Fruit fly (Drosophila melanogaster) whole organism, embryonic: ENCODE data around the gene CG43293.

Experiments used
- Atf-2 ChIP-seq: fragments of 200-800 bp; sonication (Bioruptor generic); optimal IDR thresholded peaks from 2 replicates; lab custom pipeline; 2016; ENCODE audit warnings: missing biosample characterization, missing genetic modification characterization
- CG1024 ChIP-seq: fragments of 200-800 bp; sonication (Bioruptor generic); IDR thresholded peaks from 2 replicates; pipeline ENCODE4 v1.3.6; 2022; ENCODE audit warnings: missing biosample characterization, missing genetic modification characterization
- CG10543 ChIP-seq: fragments of 200-800 bp; sonication (Bioruptor generic); optimal IDR thresholded peaks from 3 replicates; lab custom pipeline; 2017; ENCODE audit warnings: missing biosample characterization, mild to moderate bottlenecking, missing genetic modification characterization, moderate library complexity
- CG10979 ChIP-seq: fragments of 200-800 bp; sonication (Bioruptor generic); optimal IDR thresholded peaks from 2 replicates; lab custom pipeline; 2018; ENCODE audit warnings: missing biosample characterization, mild to moderate bottlenecking, missing genetic modification characterization, moderate library complexity
- CG11085 ChIP-seq: fragments of 200-800 bp; sonication (Bioruptor generic); IDR thresholded peaks from 2 replicates; pipeline ENCODE4 v1.3.6; 2022; ENCODE audit warnings: missing biosample characterization, missing genetic modification characterization
- CG13424 ChIP-seq: fragments of 200-800 bp; sonication (Bioruptor generic); optimal IDR thresholded peaks from 2 replicates; lab custom pipeline; 2019; ENCODE audit warnings: missing biosample characterization, mild to moderate bottlenecking, missing genetic modification characterization, moderate library complexity
- CG2116 ChIP-seq: fragments of 200-800 bp; sonication (Bioruptor generic); optimal IDR thresholded peaks from 3 replicates; lab custom pipeline; 2018; ENCODE audit warnings: missing biosample characterization, mild to moderate bottlenecking, missing genetic modification characterization
- CG2678 ChIP-seq: fragments of 200-800 bp; sonication (Bioruptor generic); optimal IDR thresholded peaks from 3 replicates; lab custom pipeline; 2019; ENCODE audit warnings: missing biosample characterization, mild to moderate bottlenecking, missing genetic modification characterization, moderate library complexity
- CG30020 ChIP-seq: fragments of 200-800 bp; optimal IDR thresholded peaks from 2 replicates; lab custom pipeline; 2019; ENCODE audit warnings: missing biosample characterization, mild to moderate bottlenecking, missing genetic modification characterization, moderate library complexity
- CG30431 ChIP-seq: fragments of 200-800 bp; sonication (Bioruptor generic); optimal IDR thresholded peaks from 2 replicates; lab custom pipeline; 2017; ENCODE audit warnings: missing biosample characterization, missing genetic modification characterization
- CG3281 ChIP-seq: fragments of 200-800 bp; sonication (Bioruptor generic); optimal IDR thresholded peaks from 3 replicates; lab custom pipeline; 2017; ENCODE audit warnings: missing biosample characterization, mild to moderate bottlenecking, missing genetic modification characterization
- CG3407 ChIP-seq: fragments of 200-800 bp; sonication (Bioruptor generic); optimal IDR thresholded peaks from 2 replicates; lab custom pipeline; 2018; ENCODE audit warnings: missing biosample characterization, mild to moderate bottlenecking, missing genetic modification characterization
- CG3995 ChIP-seq: fragments of 200-800 bp; sonication (Bioruptor generic); optimal IDR thresholded peaks from 3 replicates; lab custom pipeline; 2016; ENCODE audit warnings: missing biosample characterization, missing genetic modification characterization
- CG5245 ChIP-seq: fragments of 200-800 bp; sonication (Bioruptor generic); optimal IDR thresholded peaks from 3 replicates; lab custom pipeline; 2016; ENCODE audit warnings: missing biosample characterization, missing genetic modification characterization
- CG6254 ChIP-seq: fragments of 200-800 bp; sonication (Bioruptor generic); optimal IDR thresholded peaks from 3 replicates; lab custom pipeline; 2017; ENCODE audit warnings: mild to moderate bottlenecking, missing biosample characterization, missing genetic modification reagents, missing genetic modification characterization
- CG7357 ChIP-seq: fragments of 200-800 bp; sonication (Bioruptor generic); IDR thresholded peaks from 3 replicates; pipeline ENCODE4 v1.3.6; 2022; ENCODE audit warnings: missing biosample characterization, missing genetic modification characterization
- CG8765 ChIP-seq: fragments of 200-800 bp; sonication (Bioruptor generic); IDR thresholded peaks from 2 replicates; pipeline ENCODE4 v1.3.6; 2022; ENCODE audit warnings: missing biosample characterization, missing genetic modification characterization
- CG9215 ChIP-seq: fragments of 200-800 bp; sonication (Bioruptor generic); IDR thresholded peaks from 2 replicates; pipeline ENCODE4 v1.3.6; 2022; ENCODE audit warnings: missing biosample characterization, missing genetic modification characterization
- CG9932 ChIP-seq: fragments of 200-800 bp; sonication (Bioruptor generic); IDR thresholded peaks from 2 replicates; pipeline ENCODE4 v1.3.6; 2022; ENCODE audit warnings: missing biosample characterization, missing genetic modification characterization
- Camta ChIP-seq: fragments of 200-800 bp; sonication (Bioruptor generic); optimal IDR thresholded peaks from 2 replicates; lab custom pipeline; 2016; ENCODE audit warnings: missing biosample characterization, missing genetic modification characterization
- E2f1 ChIP-seq: fragments of 200-800 bp; sonication (Bioruptor generic); IDR thresholded peaks from 2 replicates; pipeline ENCODE4 v1.3.6; 2022; ENCODE audit warnings: missing biosample characterization, missing genetic modification characterization
- Gug ChIP-seq: fragments of 200-800 bp; sonication (Bioruptor generic); IDR thresholded peaks from 4 replicates; pipeline ENCODE4 v1.3.6; 2022; ENCODE audit warnings: missing biosample characterization, missing genetic modification characterization
- H2.0 ChIP-seq: fragments of 200-800 bp; sonication (Bioruptor generic); IDR thresholded peaks from 2 replicates; pipeline ENCODE4 v1.3.6; 2022; ENCODE audit warnings: missing biosample characterization, missing genetic modification characterization
- HHEX ChIP-seq: fragments of 200-800 bp; sonication (Bioruptor generic); optimal IDR thresholded peaks from 3 replicates; lab custom pipeline; 2017; ENCODE audit warnings: missing biosample characterization, mild to moderate bottlenecking, missing genetic modification characterization, missing genetic modification reagents
- Lhr ChIP-seq: fragments of 200-800 bp; sonication (Bioruptor generic); optimal IDR thresholded peaks from 3 replicates; lab custom pipeline; 2017; ENCODE audit warnings: mild to moderate bottlenecking, missing biosample characterization, missing genetic modification reagents, missing genetic modification characterization
- NfI ChIP-seq: fragments of 200-800 bp; sonication (Bioruptor generic); optimal IDR thresholded peaks from 3 replicates; lab custom pipeline; 2018; ENCODE audit warnings: missing biosample characterization, mild to moderate bottlenecking, missing genetic modification characterization, moderate library complexity
- Oaz ChIP-seq: fragments of 200-800 bp; sonication (Bioruptor generic); IDR thresholded peaks from 2 replicates; pipeline ENCODE4 v1.3.6; 2022; ENCODE audit warnings: missing biosample characterization, missing genetic modification characterization
- Sox102F ChIP-seq: fragments of 200-800 bp; sonication (Bioruptor generic); optimal IDR thresholded peaks from 2 replicates; lab custom pipeline; 2018; ENCODE audit warnings: missing biosample characterization, mild to moderate bottlenecking, missing genetic modification characterization, moderate library complexity
- Vsx1 ChIP-seq: fragments of 200-800 bp; sonication (Bioruptor generic); optimal IDR thresholded peaks from 2 replicates; lab custom pipeline; 2017; ENCODE audit warnings: missing biosample characterization, mild to moderate bottlenecking, missing genetic modification characterization, missing genetic modification reagents
- Xbp1 ChIP-seq: fragments of 200-800 bp; sonication (Bioruptor generic); optimal IDR thresholded peaks from 3 replicates; lab custom pipeline; 2016; ENCODE audit warnings: missing biosample characterization, mild to moderate bottlenecking, missing genetic modification characterization
- az2 ChIP-seq: fragments of 200-800 bp; sonication (Bioruptor generic); optimal IDR thresholded peaks from 3 replicates; lab custom pipeline; 2016; ENCODE audit warnings: missing biosample characterization, missing genetic modification characterization
- chm ChIP-seq: fragments of 200-800 bp; sonication (Bioruptor generic); IDR thresholded peaks from 2 replicates; pipeline ENCODE4 v1.3.6; 2022; ENCODE audit warnings: missing biosample characterization, missing genetic modification characterization
- ci ChIP-seq: fragments of 200-800 bp; sonication (Bioruptor generic); IDR thresholded peaks from 3 replicates; pipeline ENCODE4 v1.3.6; 2022; ENCODE audit warnings: missing biosample characterization, missing genetic modification characterization
- corto ChIP-seq: fragments of 200-800 bp; sonication (Bioruptor generic); optimal IDR thresholded peaks from 2 replicates; lab custom pipeline; 2016; ENCODE audit warnings: missing biosample characterization, mild to moderate bottlenecking, missing genetic modification characterization, moderate library complexity
- croc ChIP-seq: fragments of 200-800 bp; sonication (Bioruptor generic); conservative IDR thresholded peaks from 3 replicates; pipeline ENCODE4 v1.3.6; 2022; ENCODE audit warnings: missing biosample characterization, missing genetic modification characterization
- crp ChIP-seq, 2 experiments: fragments of 200-800 bp; sonication (Bioruptor generic); optimal IDR thresholded peaks; 2 replicates in 1 of 2; 3 replicates in 1 of 2; lab custom pipeline; 2017; ENCODE audit warnings: missing biosample characterization in 2 of 2, missing genetic modification characterization in 2 of 2, mild to moderate bottlenecking in 1 of 2, moderate library complexity in 1 of 2
- dmrt11E ChIP-seq: fragments of 200-800 bp; sonication (Bioruptor generic); optimal IDR thresholded peaks from 3 replicates; lab custom pipeline; 2018; ENCODE audit warnings: missing biosample characterization, mild to moderate bottlenecking, missing genetic modification characterization, moderate library complexity
- gcm2 ChIP-seq: fragments of 200-800 bp; sonication (Bioruptor generic); optimal IDR thresholded peaks from 2 replicates; lab custom pipeline; 2016; ENCODE audit warnings: missing biosample characterization, missing genetic modification characterization
- lilli ChIP-seq: fragments of 200-800 bp; sonication (Bioruptor generic); optimal IDR thresholded peaks from 3 replicates; lab custom pipeline; 2016; ENCODE audit warnings: missing biosample characterization, missing genetic modification characterization
- mld ChIP-seq: fragments of 200-800 bp; sonication (Bioruptor generic); IDR thresholded peaks from 3 replicates; pipeline ENCODE4 v1.3.6; 2022; ENCODE audit warnings: missing biosample characterization, missing genetic modification characterization; ENCODE audit not compliant: partially characterized antibody
- nmo ChIP-seq: fragments of 200-800 bp; sonication (Bioruptor generic); optimal IDR thresholded peaks from 2 replicates; lab custom pipeline; 2018; ENCODE audit warnings: missing biosample characterization, mild to moderate bottlenecking, missing genetic modification characterization, moderate library complexity
- pnt ChIP-seq: fragments of 200-800 bp; sonication (Bioruptor generic); optimal IDR thresholded peaks from 3 replicates; lab custom pipeline; 2016; ENCODE audit warnings: missing biosample characterization, missing genetic modification characterization
- prd ChIP-seq, 3 experiments: fragments of >200 bp in 2 of 3; fragments of 200-800 bp in 1 of 3; sonication (Bioruptor generic) in 1 of 3; optimal IDR thresholded peaks in 2 of 3; IDR thresholded peaks in 1 of 3; 2 replicates in 2 of 3; 3 replicates in 1 of 3; pipeline versions ENCODE4 v1.3.6 to Lab custom; 2017 to 2022; ENCODE audit warnings: missing biosample characterization in 1 of 3, missing genetic modification characterization in 1 of 3
- shn ChIP-seq: fragments of 200-800 bp; sonication (Bioruptor generic); optimal IDR thresholded peaks from 3 replicates; lab custom pipeline; 2016; ENCODE audit warnings: missing biosample characterization, missing genetic modification characterization
- so ChIP-seq: fragments of 200-800 bp; sonication (Bioruptor generic); IDR thresholded peaks from 3 replicates; pipeline ENCODE4 v1.3.6; 2022; ENCODE audit warnings: missing biosample characterization, missing genetic modification characterization
- tna ChIP-seq: fragments of 200-800 bp; sonication (Bioruptor generic); IDR thresholded peaks from 2 replicates; pipeline ENCODE4 v1.3.6; 2022; ENCODE audit warnings: missing biosample characterization, missing genetic modification characterization; ENCODE audit not compliant: partially characterized antibody
- ttk ChIP-seq: fragments of 200-800 bp; sonication (Bioruptor generic); IDR thresholded peaks from 2 replicates; pipeline ENCODE4 v2.1.2; 2022; ENCODE audit warnings: missing biosample characterization, missing genetic modification characterization
- tup ChIP-seq: fragments of 200-800 bp; sonication (Bioruptor generic); optimal IDR thresholded peaks from 2 replicates; lab custom pipeline; 2016; ENCODE audit warnings: missing biosample characterization, mild to moderate bottlenecking, missing genetic modification characterization, moderate library complexity
- tx ChIP-seq: fragments of 200-800 bp; sonication (Bioruptor generic); optimal IDR thresholded peaks from 2 replicates; lab custom pipeline; 2016; ENCODE audit warnings: missing biosample characterization, missing genetic modification characterization
- yki ChIP-seq: fragments of >200 bp; optimal IDR thresholded peaks from 3 replicates; lab custom pipeline; 2018

The CG43293 gene

dm6 chr3L:6217212-6217611, 32.2 kb downstream of the CG43293 start (continued):
- TF ChIP-seq tx (GFP tag; lab: Kevin White, UChicago) (no peak), CG3995 (GFP tag; lab: Kevin White, UChicago) (no peak), yki (no peak), ci (GFP tag; lab: Robert Waterston, UW) (peak; percentile 84), CG30020 (peak; percentile 5), CG10543 (GFP tag; lab: Kevin White, UChicago) (no peak), CG2116 (peak; percentile 22), CG13424 (tag; lab: Kevin White, UChicago) (peak; percentile 71), HHEX (no peak), nmo (GFP tag; lab: Kevin White, UChicago) (peak; percentile 87), mld (GFP tag; lab: Robert Waterston, UW) (no peak), tup (GFP tag; lab: Kevin White, UChicago) (no peak), CG5245 (GFP tag; lab: Kevin White, UChicago) (peak; percentile 50), az2 (peak; percentile 76), CG30431 (GFP tag; lab: Kevin White, UChicago) (peak; percentile 18), CG9215 (no peak), CG10979 (tag; lab: Kevin White, UChicago) (peak; percentile 89), Camta (peak; percentile 44), prd (optimal IDR thresholded peaks at IDR 0.05; lab: Kevin White, UChicago) (no peak), prd (GFP tag; IDR thresholded peaks at IDR 0.05; lab: Robert Waterston, UW) (peak; percentile 64; the same call in 2 of the 3 replicates), Atf-2 (GFP tag; lab: Kevin White, UChicago) (peak; percentile 67), pnt (GFP tag; lab: Kevin White, UChicago) (no peak), Lhr (peak; percentile 13), croc (peak; percentile 35; the same call in 1 of the 3 replicates), crp (GFP tag; optimal IDR thresholded peaks at IDR 0.05; lab: Kevin White, UChicago) (peak in 1 of 2 experiments; percentile 22), CG6254 (GFP tag; lab: Kevin White, UChicago) (peak; percentile 50), dmrt11E (tag; lab: Kevin White, UChicago) (peak; percentile 93), so (GFP tag; lab: Robert Waterston, UW) (0 out of 3 replicates have a peak, but pooled peaks have one; percentile 28), chm (GFP tag; lab: Robert Waterston, UW) (peak; percentile 60), corto (no peak), CG1024 (GFP tag; lab: Robert Waterston, UW) (peak; percentile 67), CG11085 (no peak), CG9932 (GFP tag; lab: Robert Waterston, UW) (0 out of 2 replicates have a peak, but pooled peaks have one; percentile 4), tna (no peak), gcm2 (no peak), E2f1 (GFP tag; lab: Robert Waterston, UW) (peak; percentile 73), CG2678 (tag; lab: Kevin White, UChicago) (peak; percentile 77), Oaz (no peak), NfI (no peak), H2.0 (GFP tag; lab: Robert Waterston, UW) (peak; percentile 66), Gug (GFP tag; lab: Robert Waterston, UW) (no peak), CG3281 (GFP tag; lab: Kevin White, UChicago) (peak; percentile 11), CG3407 (peak; percentile 29), Vsx1 (GFP tag; lab: Kevin White, UChicago) (peak; percentile 1), CG7357 (GFP tag; lab: Robert Waterston, UW) (peak; percentile 36; the same call in 1 of the 3 replicates), CG8765 (GFP tag; lab: Robert Waterston, UW) (0 out of 2 replicates have a peak, but pooled peaks have one; percentile 19), Xbp1 (GFP tag; lab: Kevin White, UChicago) (peak; percentile 68), ttk (peak; percentile 72; the same call in 1 of the 2 replicates), lilli (peak; percentile 24), shn (GFP tag; lab: Kevin White, UChicago) (no peak), Sox102F (GFP tag; lab: Kevin White, UChicago) (peak; percentile 83)
